Fruit fly (Drosophila melanogaster): Measurements from ENCODE around the gene CG3939.

Gene CG3939

DNA sequence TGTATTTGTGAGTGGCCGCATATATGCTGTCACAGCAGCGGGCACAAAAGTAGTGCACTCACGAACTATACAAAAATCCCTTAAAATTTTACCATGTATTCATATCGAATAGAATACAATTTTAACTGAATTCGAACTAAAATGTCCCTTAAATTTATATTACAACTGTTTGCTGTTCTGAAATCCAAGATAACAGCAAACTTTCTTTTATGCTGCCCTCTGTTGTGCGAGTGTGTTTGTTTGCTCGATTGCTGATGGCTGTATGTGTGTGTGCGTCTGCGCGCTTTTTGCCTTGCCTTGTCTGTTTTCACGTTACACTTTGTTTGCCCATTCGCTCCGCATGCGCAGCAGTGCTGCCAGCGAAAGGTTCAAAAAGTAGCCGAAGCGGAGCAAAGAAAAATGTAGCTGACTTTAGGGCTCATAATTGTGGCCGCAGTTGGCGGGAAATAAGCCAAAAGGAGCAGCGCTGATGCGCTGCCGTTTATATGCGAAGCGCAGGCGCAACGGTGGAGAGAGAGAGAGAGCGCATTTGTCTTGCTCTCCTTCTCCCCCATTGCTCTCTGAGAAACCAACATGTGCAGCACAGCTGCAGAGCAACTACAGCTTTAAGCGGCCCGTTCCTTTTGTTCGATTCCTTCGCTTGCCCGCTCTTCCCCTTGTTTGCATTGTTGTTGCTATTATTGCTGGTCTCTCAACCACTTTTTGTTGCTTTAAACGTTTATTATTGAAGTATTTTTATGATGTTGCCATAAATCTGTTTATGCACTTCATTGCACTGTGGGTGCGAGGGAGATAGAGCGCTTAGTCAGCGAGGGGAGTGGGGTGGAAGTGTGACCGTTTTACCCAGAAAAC lies 12.2 kb upstream of the CG3939 start (continued):
- TF ChIP-seq Hr39 (GFP tag; optimal IDR thresholded peaks at IDR 0.05): peak; percentile 93
- TF ChIP-seq net (GFP tag; optimal IDR thresholded peaks at IDR 0.05): peak; percentile 89
- TF ChIP-seq CG15336 (GFP tag; IDR thresholded peaks at IDR 0.05): peak; percentile 95
- TF ChIP-seq esn (GFP tag; optimal IDR thresholded peaks at IDR 0.05): peak; percentile 94
- TF ChIP-seq CG6792 (GFP tag; optimal IDR thresholded peaks at IDR 0.05): peak; percentile 94
- TF ChIP-seq CG11294 (GFP tag; IDR thresholded peaks at IDR 0.05): peak; percentile 85
- TF ChIP-seq pdm3 (GFP tag; optimal IDR thresholded peaks at IDR 0.05): peak; percentile 92
- TF ChIP-seq fd85E (GFP tag; optimal IDR thresholded peaks at IDR 0.05): peak; percentile 57
- peak; percentile 94 for TF ChIP-seq achi (GFP tag; optimal IDR thresholded peaks at IDR 0.05)
- TF ChIP-seq Hr4 (GFP tag; optimal IDR thresholded peaks at IDR 0.05): peak; percentile 93
- peak; percentile 88 for TF ChIP-seq CG3032 (tag; optimal IDR thresholded peaks at IDR 0.05)
- peak; percentile 87 for TF ChIP-seq Sox102F (GFP tag; optimal IDR thresholded peaks at IDR 0.05)
- TF ChIP-seq CG9139 (GFP tag; optimal IDR thresholded peaks at IDR 0.05): peak; percentile 64
- peak; percentile 66 to 82 for TF ChIP-seq ss (GFP tag; optimal IDR thresholded peaks at IDR 0.05)
- TF ChIP-seq Sox14 (GFP tag; optimal IDR thresholded peaks at IDR 0.05): peak; percentile 94
- peak; percentile 92; the same call in 2 of the 3 replicates for TF ChIP-seq CG6163 (GFP tag; IDR thresholded peaks at IDR 0.05)
- TF ChIP-seq Eip78C (GFP tag): peak; percentile 98

DNA sequence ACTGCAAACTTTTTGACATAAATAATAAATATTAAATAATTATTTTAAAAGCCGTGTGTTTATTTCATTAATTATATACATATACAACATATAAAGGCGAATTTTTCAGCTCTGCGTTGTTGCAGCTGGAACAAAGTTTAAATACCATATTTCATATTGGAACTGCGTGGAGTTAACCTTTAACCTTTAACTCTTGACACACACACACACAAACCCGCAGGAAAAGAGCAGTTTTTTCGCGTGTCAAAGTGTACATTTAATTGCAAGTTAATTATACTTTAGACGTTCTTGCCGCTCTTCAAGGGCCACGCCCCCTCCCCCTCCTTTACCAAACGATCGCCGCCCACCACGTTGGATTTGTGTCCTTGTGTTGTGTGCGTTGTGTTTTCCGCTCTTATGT lies 2.6 kb upstream of the CG3939 start:
- TF ChIP-seq Gug (GFP tag; IDR thresholded peaks at IDR 0.05): no peak
- TF ChIP-seq Eip78C (GFP tag): peak; percentile 53

DNA sequence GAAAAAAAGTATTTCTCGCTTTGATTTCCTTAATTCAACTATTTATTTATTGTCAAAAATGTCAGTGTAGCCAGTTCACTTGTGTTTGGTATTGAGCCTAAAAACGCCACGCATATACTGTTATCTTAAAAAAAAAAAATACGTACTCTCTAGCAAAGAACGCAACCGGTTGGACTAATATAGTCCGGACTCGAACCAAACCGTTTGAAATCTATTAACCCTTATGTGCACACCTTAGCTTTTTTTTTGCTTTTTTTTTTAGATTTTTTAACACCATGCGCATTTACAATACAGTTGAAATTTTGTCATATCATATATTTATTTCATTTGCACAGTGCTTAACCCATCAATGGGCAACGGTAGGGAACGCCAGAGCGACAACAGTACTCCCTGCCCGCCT lies 1.7 kb upstream of the CG3939 start, which contains the start of gene CG18508:
Gene CG18508, minus strand, starts transcription at position 69 of the 400 bp plus-strand sequence.
- TF ChIP-seq CG4318 (GFP tag; optimal IDR thresholded peaks at IDR 0.05): no peak
- no peak for TF ChIP-seq Blimp-1 (GFP tag; optimal IDR thresholded peaks at IDR 0.05)
- TF ChIP-seq CG8319 (GFP tag; optimal IDR thresholded peaks at IDR 0.05): no peak
- TF ChIP-seq salr (GFP tag; optimal IDR thresholded peaks at IDR 0.05): peak in 1 of 2 experiments; percentile 1
- no peak for TF ChIP-seq CG6808 (GFP tag; optimal IDR thresholded peaks at IDR 0.05)
- TF ChIP-seq spab (GFP tag; optimal IDR thresholded peaks at IDR 0.05): no peak
- peak; percentile 12 for TF ChIP-seq Met (GFP tag; optimal IDR thresholded peaks at IDR 0.05)
- no peak for TF ChIP-seq CG7368 (GFP tag; optimal IDR thresholded peaks at IDR 0.05)
- no peak for TF ChIP-seq fd59A (GFP tag; optimal IDR thresholded peaks at IDR 0.05)
- no peak for TF ChIP-seq CG11762 (GFP tag; optimal IDR thresholded peaks at IDR 0.05; ENCODE audit: insufficient read depth)
- TF ChIP-seq CG16779 (tag; optimal IDR thresholded peaks at IDR 0.05): no peak
- TF ChIP-seq Sox102F (GFP tag; optimal IDR thresholded peaks at IDR 0.05): no peak
- no peak for TF ChIP-seq esn (GFP tag; optimal IDR thresholded peaks at IDR 0.05)
- peak; percentile 37 for TF ChIP-seq pdm3 (GFP tag; optimal IDR thresholded peaks at IDR 0.05)
- no peak for TF ChIP-seq fd85E (GFP tag; optimal IDR thresholded peaks at IDR 0.05)
- TF ChIP-seq CG6276 (GFP tag; optimal IDR thresholded peaks at IDR 0.05): no peak
- 0 out of 2 replicates have a peak, but pooled peaks have one; percentile 14 for TF ChIP-seq CG15336 (GFP tag; IDR thresholded peaks at IDR 0.05)
- TF ChIP-seq CG6163 (GFP tag; IDR thresholded peaks at IDR 0.05): peak; percentile 54
- peak; percentile 14 for TF ChIP-seq CG32006 (GFP tag; optimal IDR thresholded peaks at IDR 0.05)
- TF ChIP-seq Sox15 (GFP tag; optimal IDR thresholded peaks at IDR 0.05): no peak
- no peak for TF ChIP-seq Eip93F (GFP tag; optimal IDR thresholded peaks at IDR 0.05)
- no peak for TF ChIP-seq OdsH (GFP tag; optimal IDR thresholded peaks at IDR 0.05)
- no peak for TF ChIP-seq CG11294 (GFP tag; IDR thresholded peaks at IDR 0.05)
- peak; percentile 1 for TF ChIP-seq cyc (GFP tag; optimal IDR thresholded peaks at IDR 0.05)
- TF ChIP-seq Ets21C (GFP tag; optimal IDR thresholded peaks at IDR 0.05): no peak
- TF ChIP-seq CG10631 (GFP tag; optimal IDR thresholded peaks at IDR 0.05): peak; percentile 20
- peak; percentile 34 for TF ChIP-seq Hr39 (GFP tag; optimal IDR thresholded peaks at IDR 0.05)
- no peak for TF ChIP-seq Hr38 (GFP tag; optimal IDR thresholded peaks at IDR 0.05)
- TF ChIP-seq acj6 (GFP tag; optimal IDR thresholded peaks at IDR 0.05): no peak
- no peak for TF ChIP-seq CG6854 (GFP tag; optimal IDR thresholded peaks at IDR 0.05)
- TF ChIP-seq vri (GFP tag; optimal IDR thresholded peaks at IDR 0.05): no peak
- TF ChIP-seq net (GFP tag; optimal IDR thresholded peaks at IDR 0.05): no peak
- no peak for TF ChIP-seq CG8119 (GFP tag; IDR thresholded peaks at IDR 0.05)
- peak; percentile 22 for TF ChIP-seq Hr4 (GFP tag; optimal IDR thresholded peaks at IDR 0.05)
- TF ChIP-seq CG9139 (GFP tag; optimal IDR thresholded peaks at IDR 0.05): no peak
- TF ChIP-seq CG10669 (GFP tag; optimal IDR thresholded peaks at IDR 0.05): peak; percentile 18
- TF ChIP-seq CG8632 (GFP tag; optimal IDR thresholded peaks at IDR 0.05): no peak
- TF ChIP-seq CG31627 (GFP tag; optimal IDR thresholded peaks at IDR 0.05): peak; percentile 10

Measured in whole organism, prepupa.